Fruit fly (Drosophila melanogaster) whole organism, wandering third instar larva: Measurements from ENCODE around the gene CG44142.

Experiments
- Dfd ChIP-seq: fragments of >200 bp; optimal IDR thresholded peaks from 2 replicates; lab custom pipeline; 2017; ENCODE audit warnings: missing biosample characterization, missing genetic modification characterization
- Hnf4 ChIP-seq: fragments of 200-800 bp; sonication (Bioruptor generic); optimal IDR thresholded peaks from 2 replicates; lab custom pipeline; 2016; ENCODE audit warnings: missing biosample characterization, mild to moderate bottlenecking, missing genetic modification characterization
- br ChIP-seq: fragments of 200-800 bp; sonication (Bioruptor generic); optimal IDR thresholded peaks from 2 replicates; lab custom pipeline; 2016; ENCODE audit warnings: missing biosample characterization, missing genetic modification characterization
- foxo ChIP-seq, 2 experiments: fragments of 200-800 bp; sonication (Bioruptor generic); optimal IDR thresholded peaks; 2 replicates in 1 of 2; 3 replicates in 1 of 2; lab custom pipeline; 2016 to 2017; ENCODE audit warnings: missing biosample characterization in 2 of 2, missing genetic modification characterization in 2 of 2
- sage ChIP-seq: fragments of 200-800 bp; sonication (Bioruptor generic); optimal IDR thresholded peaks from 2 replicates; lab custom pipeline; 2016; ENCODE audit warnings: missing biosample characterization, mild to moderate bottlenecking, missing genetic modification characterization

dm6 chr3R:13302348-13302747 lies 10.6 kb downstream of the CG44142 start, which contains the start of gene CG32473:
- no peak for TF ChIP-seq Dfd (GFP tag; lab: Kevin White, UChicago)
- TF ChIP-seq Hnf4 (GFP tag; lab: Kevin White, UChicago) = no peak
- TF ChIP-seq sage (GFP tag; lab: Kevin White, UChicago) = no peak
- TF ChIP-seq br (GFP tag; lab: Kevin White, UChicago) = no peak
- no peak for TF ChIP-seq foxo (GFP tag; optimal IDR thresholded peaks at IDR 0.05; lab: Kevin White, UChicago)
